Worm (Caenorhabditis elegans) whole organism, L2 larva: ENCODE results near the gene vti-1.
A peak's percentile ranks its signal among the peaks of the same experiment; 100 is the strongest.

Experiments used
- C34F6.9 ChIP-seq: fragments of 150-350 bp; optimal IDR thresholded peaks from 2 replicates; lab custom pipeline; 2014; ENCODE audit warnings: missing biosample characterization, missing genetic modification characterization
- F13H6.1 ChIP-seq: sonication (generic microtip); optimal IDR thresholded peaks from 2 replicates; lab custom pipeline; 2016; ENCODE audit warnings: missing genetic modification characterization, missing compliant biosample characterization
- R02D3.7 ChIP-seq: fragments of 150-350 bp; optimal IDR thresholded peaks from 2 replicates; lab custom pipeline; 2014; ENCODE audit warnings: missing biosample characterization, missing genetic modification characterization
- Y55F3AM.14 ChIP-seq: fragments of 200-800 bp; sonication (Bioruptor generic); optimal IDR thresholded peaks from 2 replicates; lab custom pipeline; 2018; ENCODE audit warnings: mild to moderate bottlenecking, missing genetic modification characterization, missing compliant biosample characterization
- ZK546.5 ChIP-seq: sonication (generic microtip); optimal IDR thresholded peaks from 2 replicates; lab custom pipeline; 2017; ENCODE audit warnings: missing biosample characterization, missing genetic modification characterization
- alr-1 ChIP-seq: fragments of 150-350 bp; optimal IDR thresholded peaks from 2 replicates; lab custom pipeline; 2014; ENCODE audit warnings: missing biosample characterization, missing genetic modification characterization
- aly-2 ChIP-seq: fragments of 150-350 bp; optimal IDR thresholded peaks from 2 replicates; lab custom pipeline; 2014; ENCODE audit warnings: missing biosample characterization, missing genetic modification characterization
- ama-1 ChIP-seq: fragments of 150-350 bp; optimal IDR thresholded peaks from 2 replicates; lab custom pipeline; 2018; ENCODE audit warnings: inconsistent platforms
- blmp-1 ChIP-seq: sonication (generic microtip); optimal IDR thresholded peaks from 2 replicates; lab custom pipeline; 2017; ENCODE audit warnings: missing genetic modification characterization, mild to moderate bottlenecking, missing compliant biosample characterization, antibody characterized with exemption, moderate library complexity; ENCODE audit not compliant: insufficient read depth
- ceh-16 ChIP-seq: fragments of 150-350 bp; optimal IDR thresholded peaks from 2 replicates; lab custom pipeline; 2014; ENCODE audit warnings: missing biosample characterization, missing genetic modification characterization
- ceh-82 ChIP-seq: fragments of 150-350 bp; optimal IDR thresholded peaks from 2 replicates; lab custom pipeline; 2014; ENCODE audit warnings: missing biosample characterization, missing genetic modification characterization
- egl-27 ChIP-seq: sonication (generic microtip); optimal IDR thresholded peaks from 3 replicates; lab custom pipeline; 2017; ENCODE audit warnings: missing biosample characterization, missing genetic modification reagents, missing genetic modification characterization
- elt-1 ChIP-seq: fragments of 150-350 bp; optimal IDR thresholded peaks from 2 replicates; lab custom pipeline; 2014; ENCODE audit warnings: missing biosample characterization, missing genetic modification characterization
- elt-3 ChIP-seq: sonication (generic microtip); optimal IDR thresholded peaks from 2 replicates; lab custom pipeline; 2017; ENCODE audit warnings: missing biosample characterization, missing genetic modification characterization
- fos-1 ChIP-seq: fragments of 150-350 bp; optimal IDR thresholded peaks from 2 replicates; lab custom pipeline; 2014; ENCODE audit warnings: missing biosample characterization, missing genetic modification characterization
- gmeb-1 ChIP-seq: fragments of 150-350 bp; optimal IDR thresholded peaks from 2 replicates; lab custom pipeline; 2014; ENCODE audit warnings: missing biosample characterization, missing genetic modification characterization
- lin-11 ChIP-seq: fragments of 150-350 bp; sonication (generic microtip); optimal IDR thresholded peaks from 2 replicates; lab custom pipeline; 2014; ENCODE audit warnings: missing biosample characterization, missing genetic modification characterization, inconsistent platforms, mixed read lengths
- lin-13 ChIP-seq: fragments of 150-350 bp; optimal IDR thresholded peaks from 2 replicates; lab custom pipeline; 2014; ENCODE audit warnings: missing biosample characterization, missing genetic modification reagents, missing genetic modification characterization
- lsy-2 ChIP-seq, 2 experiments: fragments of 150-350 bp in 1 of 2; sonication (generic microtip) in 1 of 2; optimal IDR thresholded peaks; 2 replicates each; lab custom pipeline; 2014 to 2017; ENCODE audit warnings: missing biosample characterization in 2 of 2, missing genetic modification characterization in 2 of 2
- mab-5 ChIP-seq: fragments of 150-350 bp; optimal IDR thresholded peaks from 2 replicates; lab custom pipeline; 2014; ENCODE audit warnings: missing biosample characterization, missing genetic modification characterization
- nhr-11 ChIP-seq: fragments of 150-350 bp; optimal IDR thresholded peaks from 2 replicates; lab custom pipeline; 2014; ENCODE audit warnings: missing biosample characterization, missing genetic modification characterization
- nhr-12 ChIP-seq: fragments of 150-350 bp; optimal IDR thresholded peaks from 2 replicates; lab custom pipeline; 2014; ENCODE audit warnings: missing biosample characterization, missing genetic modification characterization
- nhr-129 ChIP-seq: fragments of 150-350 bp; optimal IDR thresholded peaks from 2 replicates; lab custom pipeline; 2014; ENCODE audit warnings: missing biosample characterization, missing genetic modification characterization
- nhr-21 ChIP-seq: fragments of 150-350 bp; optimal IDR thresholded peaks from 2 replicates; lab custom pipeline; 2014; ENCODE audit warnings: missing biosample characterization, missing genetic modification characterization
- nhr-23 ChIP-seq: fragments of 150-350 bp; optimal IDR thresholded peaks from 2 replicates; lab custom pipeline; 2014; ENCODE audit warnings: missing biosample characterization, missing genetic modification reagents, missing genetic modification characterization
- nhr-25 ChIP-seq: fragments of 150-350 bp; sonication (generic microtip); optimal IDR thresholded peaks from 3 replicates; lab custom pipeline; 2014; ENCODE audit warnings: missing biosample characterization, missing genetic modification characterization
- nhr-6 ChIP-seq: fragments of 150-350 bp; optimal IDR thresholded peaks from 2 replicates; lab custom pipeline; 2014; ENCODE audit warnings: missing biosample characterization, missing genetic modification characterization
- nhr-77 ChIP-seq: fragments of 150-350 bp; optimal IDR thresholded peaks from 2 replicates; lab custom pipeline; 2014; ENCODE audit warnings: missing biosample characterization, missing genetic modification characterization
- sem-4 ChIP-seq: fragments of 150-350 bp; optimal IDR thresholded peaks from 2 replicates; lab custom pipeline; 2014; ENCODE audit warnings: missing biosample characterization, missing genetic modification reagents, missing genetic modification characterization
- skn-1 ChIP-seq: sonication (generic microtip); optimal IDR thresholded peaks from 2 replicates; lab custom pipeline; 2017; ENCODE audit warnings: missing biosample characterization, missing genetic modification characterization
- sma-3 ChIP-seq: sonication (generic microtip); optimal IDR thresholded peaks from 2 replicates; lab custom pipeline; 2016; ENCODE audit warnings: missing genetic modification reagents, missing genetic modification characterization, missing compliant biosample characterization
- sma-9 ChIP-seq, 2 experiments: fragments of 150-350 bp in 1 of 2; sonication (generic microtip) in 1 of 2; optimal IDR thresholded peaks; 2 replicates each; lab custom pipeline; 2014 to 2016; ENCODE audit warnings: missing genetic modification characterization in 2 of 2, mild to moderate bottlenecking in 1 of 2, missing biosample characterization in 1 of 2, missing compliant biosample characterization in 1 of 2, missing genetic modification reagents in 1 of 2, moderate library complexity in 1 of 2
- unc-39 ChIP-seq: fragments of 150-350 bp; optimal IDR thresholded peaks from 2 replicates; lab custom pipeline; 2014; ENCODE audit warnings: missing biosample characterization, missing genetic modification characterization
- unc-55 ChIP-seq: fragments of 150-350 bp; sonication (generic microtip); optimal IDR thresholded peaks from 3 replicates; lab custom pipeline; 2014; ENCODE audit warnings: missing biosample characterization, missing genetic modification reagents, missing genetic modification characterization
- unc-62 ChIP-seq: fragments of 150-350 bp; optimal IDR thresholded peaks from 2 replicates; lab custom pipeline; 2014; ENCODE audit warnings: missing biosample characterization, missing genetic modification reagents, missing genetic modification characterization
- zag-1 ChIP-seq: fragments of 150-350 bp; optimal IDR thresholded peaks from 2 replicates; lab custom pipeline; 2014; ENCODE audit warnings: missing biosample characterization, missing genetic modification characterization
- ztf-1 ChIP-seq: fragments of 200-800 bp; sonication (Bioruptor generic); conservative IDR thresholded peaks from 2 replicates; pipeline ENCODE4 v1.3.6; 2022; ENCODE audit warnings: missing genetic modification characterization, missing compliant biosample characterization
- ztf-11 ChIP-seq: sonication (generic microtip); optimal IDR thresholded peaks from 2 replicates; lab custom pipeline; 2017; ENCODE audit warnings: missing biosample characterization, missing genetic modification characterization

vti-1 gene

DNA sequence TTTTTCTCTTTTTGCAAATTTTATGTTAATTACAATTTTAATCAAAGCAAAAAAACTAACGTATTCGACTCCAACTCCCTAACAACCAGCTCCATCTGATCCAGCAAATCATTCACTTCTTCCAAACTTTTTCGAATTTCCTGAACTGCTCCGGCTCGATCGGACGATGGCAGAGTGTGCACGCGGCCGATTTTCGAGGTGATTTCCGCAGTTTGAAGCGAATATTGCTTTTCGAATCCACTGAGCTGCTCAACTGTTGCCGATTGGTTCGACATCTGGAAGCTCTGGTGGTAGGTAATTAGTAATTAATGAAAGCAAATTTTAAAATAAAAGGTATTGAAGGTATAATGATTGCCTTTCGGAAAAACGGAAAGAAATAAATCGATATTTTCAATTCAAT lies at the start of gene vti-1:
Gene vti-1, minus strand, starts transcription at position 284 of the 400 bp plus-strand sequence.
- TF ChIP-seq sem-4 (tag; lab: Kevin White, UChicago) = no peak
- no peak for TF ChIP-seq lsy-2 (tag; optimal IDR thresholded peaks at IDR 0.05; lab: Kevin White, UChicago)
- TF ChIP-seq skn-1 = no peak
- TF ChIP-seq nhr-12 = no peak
- no peak for TF ChIP-seq mab-5 (tag; lab: Kevin White, UChicago)
- TF ChIP-seq blmp-1 (tag; lab: Kevin White, UChicago) = no peak

DNA sequence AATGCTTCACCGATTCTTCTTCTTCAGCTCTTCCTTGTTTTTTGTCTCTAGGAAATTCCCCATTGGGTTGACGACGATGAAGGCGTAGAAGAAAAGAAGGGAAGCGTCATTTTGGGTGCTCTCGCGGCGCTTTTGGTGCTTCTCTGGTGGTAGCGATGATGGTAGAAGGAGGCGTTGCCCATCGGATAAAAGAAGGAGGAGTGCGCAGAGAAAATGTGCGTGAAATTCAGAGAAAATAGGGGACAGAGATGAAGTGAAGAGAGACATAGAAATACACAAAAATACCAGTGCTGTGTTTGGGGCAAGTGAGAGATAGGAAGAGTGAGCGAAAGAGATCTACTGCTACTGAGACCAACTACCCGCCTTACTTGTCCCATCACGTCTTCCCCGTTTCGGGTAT lies 40.4 kb upstream of the vti-1 start, which contains the start of gene oig-5:
Gene oig-5, plus strand, starts transcription at position 301 of the 400 bp plus-strand sequence.
- no peak for TF ChIP-seq gmeb-1
- no peak for TF ChIP-seq sma-9 (GFP tag; optimal IDR thresholded peaks at IDR 0.05; lab: Kevin White, UChicago)
- no peak for TF ChIP-seq sma-9 (tag; optimal IDR thresholded peaks at IDR 0.05; lab: Kevin White, UChicago)
- TF ChIP-seq blmp-1 (tag; lab: Kevin White, UChicago) = no peak
- no peak for TF ChIP-seq R02D3.7 (tag; lab: Kevin White, UChicago)
- TF ChIP-seq nhr-25 (tag; lab: Kevin White, UChicago) = no peak
- TF ChIP-seq unc-62 (GFP tag; lab: Kevin White, UChicago) = no peak
- TF ChIP-seq zag-1 (tag; lab: Kevin White, UChicago) = no peak
- no peak for TF ChIP-seq fos-1 (tag; lab: Kevin White, UChicago)
- no peak for TF ChIP-seq lin-13 (GFP tag; lab: Kevin White, UChicago)
- TF ChIP-seq skn-1 = no peak
- no peak for TF ChIP-seq elt-1 (tag; lab: Kevin White, UChicago)
- TF ChIP-seq, all 48 proteins: peak for 0

DNA sequence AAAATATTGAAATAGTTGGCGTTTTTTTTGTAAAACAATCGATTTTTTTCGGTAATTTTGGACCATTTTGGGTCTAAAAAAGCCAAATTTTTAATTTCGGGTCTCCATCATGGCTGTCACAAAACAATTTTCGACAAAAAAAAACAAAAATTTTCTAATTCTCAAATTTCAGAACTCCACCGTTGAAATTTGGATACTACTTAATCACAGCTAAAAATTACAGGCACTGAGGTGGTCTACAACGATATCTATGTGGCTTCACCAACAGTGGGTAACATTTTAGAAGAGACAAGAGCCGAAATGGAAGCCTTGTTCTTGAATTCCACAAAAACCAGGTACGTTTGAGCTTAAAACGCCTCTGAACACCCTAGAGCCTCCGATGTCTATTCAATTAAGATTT lies 35.9 kb upstream of the vti-1 start, which contains the start of gene Y57G11C.1142:
Gene Y57G11C.1142, plus strand, starts transcription at position 301 of the 400 bp plus-strand sequence.
- TF ChIP-seq nhr-12 = no peak
- TF ChIP-seq ztf-11 (tag; lab: Kevin White, UChicago) = no peak
- TF ChIP-seq ceh-82 (tag; lab: Kevin White, UChicago) = no peak
- no peak for TF ChIP-seq ceh-16
- TF ChIP-seq gmeb-1 = no peak
- TF ChIP-seq ztf-1 (GFP tag; lab: Robert Waterston, UW) = no peak
- TF ChIP-seq, all 48 proteins: peak for 0

ce11 chrIV:14800931-14801330 lies 34.5 kb upstream of the vti-1 start:
- TF ChIP-seq alr-1 (tag; lab: Kevin White, UChicago) = no peak
- no peak for TF ChIP-seq R02D3.7 (tag; lab: Kevin White, UChicago)
- no peak for TF ChIP-seq lsy-2 (tag; optimal IDR thresholded peaks at IDR 0.05; lab: Kevin White, UChicago)
- TF ChIP-seq egl-27 = no peak
- no peak for TF ChIP-seq lin-13 (GFP tag; lab: Kevin White, UChicago)
- no peak for TF ChIP-seq ceh-16
- TF ChIP-seq, all 48 proteins: peak for 0

DNA sequence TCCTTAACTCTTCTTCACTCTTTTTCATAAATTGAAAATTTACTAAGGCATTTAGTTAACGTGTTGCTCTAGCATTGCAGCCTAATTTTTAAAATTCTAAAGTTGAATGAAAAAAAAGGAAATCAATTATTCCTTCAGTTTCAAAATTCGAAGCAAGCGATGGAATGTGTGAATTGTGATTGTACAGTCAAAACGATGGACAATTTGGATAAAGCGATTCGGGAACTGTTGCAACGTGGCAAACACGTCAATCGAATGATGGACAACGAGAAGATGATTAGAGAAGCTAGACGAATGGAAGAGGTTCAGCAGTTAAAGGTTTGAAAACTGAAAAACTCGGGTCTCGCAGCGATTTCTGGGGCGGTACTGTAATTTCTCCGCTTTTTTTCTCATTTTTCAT lies 32.7 kb upstream of the vti-1 start, which contains the start of gene Y57G11C.14:
Gene Y57G11C.14, plus strand, starts transcription at position 126 of the 400 bp plus-strand sequence.
- TF ChIP-seq Y55F3AM.14 (no peak), zag-1 (tag; lab: Kevin White, UChicago) (no peak), nhr-23 (tag; lab: Kevin White, UChicago) (no peak), ceh-82 (tag; lab: Kevin White, UChicago) (no peak), R02D3.7 (tag; lab: Kevin White, UChicago) (no peak), sma-9 (GFP tag; optimal IDR thresholded peaks at IDR 0.05; lab: Kevin White, UChicago) (no peak), sma-9 (tag; optimal IDR thresholded peaks at IDR 0.05; lab: Kevin White, UChicago) (no peak), lsy-2 (tag; optimal IDR thresholded peaks at IDR 0.05; lab: Kevin White, UChicago) (no peak)

DNA sequence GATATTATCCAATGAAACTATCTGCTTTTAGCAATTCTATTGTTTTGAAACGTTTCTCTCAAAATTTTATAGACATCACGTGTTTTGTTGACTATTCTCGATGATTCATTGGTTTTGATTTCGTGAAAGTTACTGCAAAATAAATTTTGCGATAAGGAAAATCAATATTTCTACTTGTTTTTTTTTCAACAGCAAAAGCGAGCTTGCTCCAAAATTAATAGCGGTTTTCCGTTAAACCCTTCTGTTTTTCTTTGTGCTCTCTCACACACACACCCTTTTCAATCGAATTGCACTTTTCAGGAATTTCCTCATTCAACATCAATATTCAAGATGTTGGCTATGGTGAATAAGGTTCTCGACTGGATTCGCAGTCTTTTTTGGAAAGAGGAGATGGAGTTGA lies 31.4 kb upstream of the vti-1 start, which contains the start of gene arl-8:
Gene arl-8, plus strand, starts transcription at position 301 of the 400 bp plus-strand sequence.
- TF ChIP-seq ama-1 (peak; percentile 17), ZK546.5 (no peak)

DNA sequence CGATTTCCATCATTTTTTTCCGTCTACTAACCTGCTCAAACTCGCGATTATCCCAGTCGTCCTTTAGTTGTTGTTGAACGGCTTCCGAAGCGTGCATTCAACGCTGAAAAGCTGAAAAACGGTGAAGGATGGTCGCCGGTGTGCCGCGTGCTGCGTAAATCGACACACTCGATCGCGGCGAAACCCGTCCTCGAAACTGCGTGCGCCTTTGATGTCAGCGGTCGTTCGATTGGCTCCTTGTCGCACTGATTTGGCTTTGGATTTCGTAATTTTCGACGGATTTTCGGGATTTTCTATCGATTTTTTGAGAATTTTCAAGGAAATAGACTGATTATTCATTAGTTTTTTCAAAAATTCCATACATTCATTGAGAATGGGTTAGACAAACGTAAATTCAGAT lies 30.9 kb upstream of the vti-1 start, which contains the start of the genes Y57G11C.1147 and nuo-3:
Gene Y57G11C.1147, minus strand, starts transcription at position 161 of the 400 bp plus-strand sequence.
Gene nuo-3, minus strand, starts transcription at position 191 of the 400 bp plus-strand sequence.
- TF ChIP-seq ceh-16 = no peak
- TF ChIP-seq ztf-11 (tag; lab: Kevin White, UChicago) = no peak
- TF ChIP-seq unc-55 (GFP tag; lab: Kevin White, UChicago) = peak; percentile 55
- TF ChIP-seq R02D3.7 (tag; lab: Kevin White, UChicago) = peak; percentile 10
- TF ChIP-seq sma-3 (GFP tag; lab: Kevin White, UChicago) = no peak
- no peak for TF ChIP-seq nhr-11 (tag; lab: Kevin White, UChicago)
- no peak for TF ChIP-seq nhr-77 (tag; lab: Kevin White, UChicago)
- TF ChIP-seq zag-1 (tag; lab: Kevin White, UChicago) = no peak
- no peak for TF ChIP-seq mab-5 (tag; lab: Kevin White, UChicago)
- no peak for TF ChIP-seq unc-39 (tag; lab: Kevin White, UChicago)
- TF ChIP-seq nhr-129 (tag; lab: Kevin White, UChicago) = peak; percentile 22
- TF ChIP-seq lin-13 (GFP tag; lab: Kevin White, UChicago) = no peak
- no peak for TF ChIP-seq aly-2 (tag; lab: Kevin White, UChicago)
- no peak for TF ChIP-seq nhr-21 (tag; lab: Kevin White, UChicago)
- TF ChIP-seq C34F6.9 = peak; percentile 22
- TF ChIP-seq nhr-6 (tag; lab: Kevin White, UChicago) = no peak
- no peak for TF ChIP-seq nhr-23 (tag; lab: Kevin White, UChicago)
- peak; percentile 3 for TF ChIP-seq lin-11 (tag; lab: Kevin White, UChicago)
- no peak for TF ChIP-seq ceh-82 (tag; lab: Kevin White, UChicago)
- TF ChIP-seq elt-3 (tag; lab: Kevin White, UChicago) = no peak
- TF ChIP-seq F13H6.1 (tag; lab: Kevin White, UChicago) = no peak
- no peak for TF ChIP-seq lsy-2 (tag; optimal IDR thresholded peaks at IDR 0.05; lab: Kevin White, UChicago)
- no peak for TF ChIP-seq nhr-25 (tag; lab: Kevin White, UChicago)
- no peak for TF ChIP-seq skn-1
- no peak for TF ChIP-seq nhr-12
